Worm (Caenorhabditis elegans) whole organism, L3 larva: ENCODE results near the gene C26H9A.4.

Experiments used
- R02D3.7 ChIP-seq: fragments of 150-350 bp; optimal IDR thresholded peaks from 2 replicates; lab custom pipeline; 2014; ENCODE audit warnings: missing biosample characterization, missing genetic modification characterization
- ama-1 ChIP-seq: fragments of 150-350 bp; optimal IDR thresholded peaks from 2 replicates; lab custom pipeline; 2018
- elt-1 ChIP-seq: fragments of 150-350 bp; optimal IDR thresholded peaks from 2 replicates; lab custom pipeline; 2014; ENCODE audit warnings: missing biosample characterization, missing genetic modification characterization
- mdl-1 ChIP-seq: fragments of 150-350 bp; optimal IDR thresholded peaks from 2 replicates; lab custom pipeline; 2014; ENCODE audit warnings: missing biosample characterization, missing genetic modification characterization
- nhr-237 ChIP-seq: fragments of 150-350 bp; optimal IDR thresholded peaks from 2 replicates; lab custom pipeline; 2014; ENCODE audit warnings: missing biosample characterization, missing genetic modification characterization
- nhr-28 ChIP-seq: fragments of 150-350 bp; optimal IDR thresholded peaks from 2 replicates; lab custom pipeline; 2014; ENCODE audit warnings: missing biosample characterization, missing genetic modification characterization
- unc-62 ChIP-seq: fragments of 150-350 bp; sonication (generic microtip); optimal IDR thresholded peaks from 4 replicates; lab custom pipeline; 2014; ENCODE audit warnings: missing biosample characterization, missing genetic modification reagents, missing genetic modification characterization

- no peak for TF ChIP-seq elt-1
- no peak for TF ChIP-seq nhr-237 (tag; lab: Kevin White, UChicago)
- no peak for TF ChIP-seq R02D3.7 (tag; lab: Kevin White, UChicago)
- no peak for TF ChIP-seq mdl-1
- TF ChIP-seq ama-1 (lab: Kevin White, UChicago): no peak
- TF ChIP-seq unc-62 (GFP tag; lab: Kevin White, UChicago): no peak
- TF ChIP-seq nhr-28: no peak
Measured at ce11 chrIV:12633825-12634224, 19.4 kb upstream of the C26H9A.4 start.
